Worm (Caenorhabditis elegans) whole organism, midembryonic: Measurements from ENCODE around the gene R07E3.4.

ENCODE experiments used
- T22C8.4 ChIP-seq: fragments of 200-800 bp; sonication (Bioruptor generic); IDR thresholded peaks from 2 replicates; pipeline ENCODE4 v1.3.6; 2022; ENCODE audit warnings: missing genetic modification characterization, missing compliant biosample characterization
- flt-1 ChIP-seq: fragments of 200-800 bp; sonication (Bioruptor generic); IDR thresholded peaks from 2 replicates; pipeline ENCODE4 v1.3.6; 2022; ENCODE audit warnings: missing genetic modification characterization, missing compliant biosample characterization
- med-1 ChIP-seq: sonication (generic microtip); optimal IDR thresholded peaks from 2 replicates; lab custom pipeline; 2017; ENCODE audit warnings: missing genetic modification characterization, mild to moderate bottlenecking, missing compliant biosample characterization, antibody characterized with exemption, missing genetic modification reagents; ENCODE audit not compliant: insufficient read depth
- ref-1 ChIP-seq: fragments of 200-800 bp; sonication (Bioruptor generic); conservative IDR thresholded peaks from 2 replicates; pipeline ENCODE4 v1.3.6; 2022; ENCODE audit warnings: missing genetic modification reagents, missing genetic modification characterization, missing compliant biosample characterization
- tab-1 ChIP-seq: fragments of 200-800 bp; sonication (Bioruptor generic); IDR thresholded peaks from 2 replicates; pipeline ENCODE4 v1.3.6; 2022; ENCODE audit warnings: missing genetic modification characterization, missing compliant biosample characterization
- ztf-23 ChIP-seq: fragments of 200-800 bp; sonication (Bioruptor generic); IDR thresholded peaks from 2 replicates; pipeline ENCODE4 v1.3.6; 2022; ENCODE audit warnings: missing genetic modification reagents, missing genetic modification characterization, missing compliant biosample characterization

ce11 chrX:10306923-10307322, 26.2 kb downstream of the R07E3.4 start:
- no peak for TF ChIP-seq ref-1 (GFP tag; lab: Robert Waterston, UW)
- TF ChIP-seq med-1 (GFP tag; lab: Kevin White, UChicago), result no peak
- TF ChIP-seq tab-1, result no peak
- no peak for TF ChIP-seq ztf-23 (GFP tag; lab: Robert Waterston, UW)
- TF ChIP-seq T22C8.4 (GFP tag; lab: Robert Waterston, UW), result no peak
- no peak for TF ChIP-seq flt-1 (GFP tag; lab: Robert Waterston, UW)
